Worm (Caenorhabditis elegans) whole organism, L4 larva: ENCODE measurements around the gene Y48A6B.7.
A peak's percentile ranks its signal among the peaks of the same experiment; 100 is the strongest.

Experiments
- jun-1 ChIP-seq: fragments of 150-350 bp; optimal IDR thresholded peaks from 2 replicates; lab custom pipeline; 2014; ENCODE audit warnings: missing biosample characterization, missing genetic modification reagents, missing genetic modification characterization
- nhr-237 ChIP-seq: sonication (generic microtip); optimal IDR thresholded peaks from 2 replicates; lab custom pipeline; 2017; ENCODE audit warnings: missing biosample characterization, missing genetic modification characterization
- nhr-41 ChIP-seq: fragments of 200-800 bp; sonication (Bioruptor generic); IDR thresholded peaks from 2 replicates; pipeline ENCODE4 v1.3.6; 2022; ENCODE audit warnings: missing genetic modification reagents, missing genetic modification characterization, missing compliant biosample characterization
- nhr-6 ChIP-seq: fragments of 150-350 bp; optimal IDR thresholded peaks from 2 replicates; lab custom pipeline; 2014; ENCODE audit warnings: missing biosample characterization, missing genetic modification characterization
- zfp-2 ChIP-seq: sonication (generic microtip); optimal IDR thresholded peaks from 2 replicates; lab custom pipeline; 2016; ENCODE audit warnings: mild to moderate bottlenecking, missing genetic modification characterization, missing compliant biosample characterization

- no peak for TF ChIP-seq jun-1
- no peak for TF ChIP-seq nhr-41 (GFP tag; lab: Robert Waterston, UW)
- TF ChIP-seq zfp-2 = no peak
- TF ChIP-seq nhr-6 (tag; lab: Kevin White, UChicago) = peak; percentile 90
- no peak for TF ChIP-seq nhr-237 (tag; lab: Kevin White, UChicago)
Measured at ce11 chrIII:11007552-11008272, 18.7 kb downstream of the Y48A6B.7 start, which contains the start of the genes fipr-17 and Y48A6B.3.
